Worm (Caenorhabditis elegans) whole organism, L2 larva: ENCODE results near the gene dhs-18.
A peak's percentile ranks its signal among the peaks of the same experiment; 100 is the strongest.

ENCODE experiments used
- C34F6.9 ChIP-seq: fragments of 150-350 bp; optimal IDR thresholded peaks from 2 replicates; lab custom pipeline; 2014; ENCODE audit warnings: missing biosample characterization, missing genetic modification characterization
- F13H6.1 ChIP-seq: sonication (generic microtip); optimal IDR thresholded peaks from 2 replicates; lab custom pipeline; 2016; ENCODE audit warnings: missing genetic modification characterization, missing compliant biosample characterization
- R02D3.7 ChIP-seq: fragments of 150-350 bp; optimal IDR thresholded peaks from 2 replicates; lab custom pipeline; 2014; ENCODE audit warnings: missing biosample characterization, missing genetic modification characterization
- Y55F3AM.14 ChIP-seq: fragments of 200-800 bp; sonication (Bioruptor generic); optimal IDR thresholded peaks from 2 replicates; lab custom pipeline; 2018; ENCODE audit warnings: mild to moderate bottlenecking, missing genetic modification characterization, missing compliant biosample characterization
- ZK546.5 ChIP-seq: sonication (generic microtip); optimal IDR thresholded peaks from 2 replicates; lab custom pipeline; 2017; ENCODE audit warnings: missing biosample characterization, missing genetic modification characterization
- alr-1 ChIP-seq: fragments of 150-350 bp; optimal IDR thresholded peaks from 2 replicates; lab custom pipeline; 2014; ENCODE audit warnings: missing biosample characterization, missing genetic modification characterization
- aly-2 ChIP-seq: fragments of 150-350 bp; optimal IDR thresholded peaks from 2 replicates; lab custom pipeline; 2014; ENCODE audit warnings: missing biosample characterization, missing genetic modification characterization
- ama-1 ChIP-seq: fragments of 150-350 bp; optimal IDR thresholded peaks from 2 replicates; lab custom pipeline; 2018; ENCODE audit warnings: inconsistent platforms
- blmp-1 ChIP-seq: sonication (generic microtip); optimal IDR thresholded peaks from 2 replicates; lab custom pipeline; 2017; ENCODE audit warnings: missing genetic modification characterization, mild to moderate bottlenecking, missing compliant biosample characterization, antibody characterized with exemption, moderate library complexity; ENCODE audit not compliant: insufficient read depth
- ceh-16 ChIP-seq: fragments of 150-350 bp; optimal IDR thresholded peaks from 2 replicates; lab custom pipeline; 2014; ENCODE audit warnings: missing biosample characterization, missing genetic modification characterization
- ceh-82 ChIP-seq: fragments of 150-350 bp; optimal IDR thresholded peaks from 2 replicates; lab custom pipeline; 2014; ENCODE audit warnings: missing biosample characterization, missing genetic modification characterization
- crh-2 ChIP-seq: sonication (generic microtip); optimal IDR thresholded peaks from 2 replicates; lab custom pipeline; 2017; ENCODE audit warnings: missing biosample characterization, missing genetic modification characterization
- fos-1 ChIP-seq: fragments of 150-350 bp; optimal IDR thresholded peaks from 2 replicates; lab custom pipeline; 2014; ENCODE audit warnings: missing biosample characterization, missing genetic modification characterization
- gmeb-1 ChIP-seq: fragments of 150-350 bp; optimal IDR thresholded peaks from 2 replicates; lab custom pipeline; 2014; ENCODE audit warnings: missing biosample characterization, missing genetic modification characterization
- lsy-2 ChIP-seq, 2 experiments: fragments of 150-350 bp in 1 of 2; sonication (generic microtip) in 1 of 2; optimal IDR thresholded peaks; 2 replicates each; lab custom pipeline; 2014 to 2017; ENCODE audit warnings: missing biosample characterization in 2 of 2, missing genetic modification characterization in 2 of 2
- mbf-1 ChIP-seq: sonication (generic microtip); optimal IDR thresholded peaks from 2 replicates; lab custom pipeline; 2017; ENCODE audit warnings: missing biosample characterization, missing genetic modification characterization
- mdl-1 ChIP-seq, 2 experiments: fragments of 150-350 bp in 1 of 2; sonication (generic microtip) in 1 of 2; optimal IDR thresholded peaks; 2 replicates each; lab custom pipeline; 2017; ENCODE audit warnings: missing biosample characterization in 2 of 2, missing genetic modification characterization in 2 of 2
- nhr-10 ChIP-seq: sonication (generic microtip); optimal IDR thresholded peaks from 2 replicates; lab custom pipeline; 2017; ENCODE audit warnings: missing biosample characterization, missing genetic modification characterization
- nhr-12 ChIP-seq: fragments of 150-350 bp; optimal IDR thresholded peaks from 2 replicates; lab custom pipeline; 2014; ENCODE audit warnings: missing biosample characterization, missing genetic modification characterization
- nhr-129 ChIP-seq: fragments of 150-350 bp; optimal IDR thresholded peaks from 2 replicates; lab custom pipeline; 2014; ENCODE audit warnings: missing biosample characterization, missing genetic modification characterization
- nhr-21 ChIP-seq: fragments of 150-350 bp; optimal IDR thresholded peaks from 2 replicates; lab custom pipeline; 2014; ENCODE audit warnings: missing biosample characterization, missing genetic modification characterization
- nhr-23 ChIP-seq: fragments of 150-350 bp; optimal IDR thresholded peaks from 2 replicates; lab custom pipeline; 2014; ENCODE audit warnings: missing biosample characterization, missing genetic modification reagents, missing genetic modification characterization
- nhr-237 ChIP-seq: fragments of 150-350 bp; optimal IDR thresholded peaks from 2 replicates; lab custom pipeline; 2014; ENCODE audit warnings: missing biosample characterization, missing genetic modification characterization
- nhr-25 ChIP-seq: fragments of 150-350 bp; sonication (generic microtip); optimal IDR thresholded peaks from 3 replicates; lab custom pipeline; 2014; ENCODE audit warnings: missing biosample characterization, missing genetic modification characterization
- nhr-6 ChIP-seq: fragments of 150-350 bp; optimal IDR thresholded peaks from 2 replicates; lab custom pipeline; 2014; ENCODE audit warnings: missing biosample characterization, missing genetic modification characterization
- nhr-77 ChIP-seq: fragments of 150-350 bp; optimal IDR thresholded peaks from 2 replicates; lab custom pipeline; 2014; ENCODE audit warnings: missing biosample characterization, missing genetic modification characterization
- peb-1 ChIP-seq: fragments of 150-350 bp; optimal IDR thresholded peaks from 2 replicates; lab custom pipeline; 2014; ENCODE audit warnings: missing biosample characterization, missing genetic modification characterization
- sem-4 ChIP-seq: fragments of 150-350 bp; optimal IDR thresholded peaks from 2 replicates; lab custom pipeline; 2014; ENCODE audit warnings: missing biosample characterization, missing genetic modification reagents, missing genetic modification characterization
- skn-1 ChIP-seq: sonication (generic microtip); optimal IDR thresholded peaks from 2 replicates; lab custom pipeline; 2017; ENCODE audit warnings: missing biosample characterization, missing genetic modification characterization
- sma-3 ChIP-seq: sonication (generic microtip); optimal IDR thresholded peaks from 2 replicates; lab custom pipeline; 2016; ENCODE audit warnings: missing genetic modification reagents, missing genetic modification characterization, missing compliant biosample characterization
- sma-9 ChIP-seq, 2 experiments: fragments of 150-350 bp in 1 of 2; sonication (generic microtip) in 1 of 2; optimal IDR thresholded peaks; 2 replicates each; lab custom pipeline; 2014 to 2016; ENCODE audit warnings: missing genetic modification characterization in 2 of 2, mild to moderate bottlenecking in 1 of 2, missing biosample characterization in 1 of 2, missing compliant biosample characterization in 1 of 2, missing genetic modification reagents in 1 of 2, moderate library complexity in 1 of 2
- snpc-4 ChIP-seq: fragments of 150-350 bp; optimal IDR thresholded peaks from 2 replicates; lab custom pipeline; 2014; ENCODE audit warnings: missing biosample characterization, missing genetic modification characterization
- unc-55 ChIP-seq: fragments of 150-350 bp; sonication (generic microtip); optimal IDR thresholded peaks from 3 replicates; lab custom pipeline; 2014; ENCODE audit warnings: missing biosample characterization, missing genetic modification reagents, missing genetic modification characterization
- zag-1 ChIP-seq: fragments of 150-350 bp; optimal IDR thresholded peaks from 2 replicates; lab custom pipeline; 2014; ENCODE audit warnings: missing biosample characterization, missing genetic modification characterization
- ztf-1 ChIP-seq: fragments of 200-800 bp; sonication (Bioruptor generic); conservative IDR thresholded peaks from 2 replicates; pipeline ENCODE4 v1.3.6; 2022; ENCODE audit warnings: missing genetic modification characterization, missing compliant biosample characterization
- ztf-11 ChIP-seq: sonication (generic microtip); optimal IDR thresholded peaks from 2 replicates; lab custom pipeline; 2017; ENCODE audit warnings: missing biosample characterization, missing genetic modification characterization
- ztf-4 ChIP-seq: fragments of 150-350 bp; optimal IDR thresholded peaks from 2 replicates; lab custom pipeline; 2014; ENCODE audit warnings: missing biosample characterization, missing genetic modification characterization

Gene dhs-18

ce11 chrV:11046730-11047129, at the start of gene dhs-18:
Gene dhs-18 (minus strand): TSS chrV:11046833.
- TF ChIP-seq Y55F3AM.14 (GFP tag; lab: Kevin White, UChicago), result no peak
- TF ChIP-seq alr-1, result no peak
- no peak for TF ChIP-seq nhr-129 (tag; lab: Kevin White, UChicago)
- peak; percentile 26 for TF ChIP-seq crh-2 (tag; lab: Kevin White, UChicago)
- no peak for TF ChIP-seq aly-2 (tag; lab: Kevin White, UChicago)
- TF ChIP-seq blmp-1 (tag; lab: Kevin White, UChicago), result no peak
- peak; percentile 30 for TF ChIP-seq sma-9 (GFP tag; optimal IDR thresholded peaks at IDR 0.05; lab: Kevin White, UChicago)
- no peak for TF ChIP-seq sma-9 (tag; optimal IDR thresholded peaks at IDR 0.05; lab: Kevin White, UChicago)
- TF ChIP-seq ztf-4 (tag; lab: Kevin White, UChicago), result no peak

ce11 chrV:11095873-11096272, 49.2 kb upstream of the dhs-18 start, which contains the start of gene Y42A5A.3:
Gene Y42A5A.3 (minus strand): TSS chrV:11095973.
- TF ChIP-seq ama-1 (lab: Kevin White, UChicago), result no peak
- no peak for TF ChIP-seq crh-2 (tag; lab: Kevin White, UChicago)
- TF ChIP-seq lsy-2 (tag; optimal IDR thresholded peaks at IDR 0.05; lab: Kevin White, UChicago), result no peak
- no peak for TF ChIP-seq skn-1

ce11 chrV:11094698-11095097, 48.1 kb upstream of the dhs-18 start:
- TF ChIP-seq R02D3.7 (tag; lab: Kevin White, UChicago), result no peak
- TF ChIP-seq sma-9 (GFP tag; optimal IDR thresholded peaks at IDR 0.05; lab: Kevin White, UChicago), result peak; percentile 28
- TF ChIP-seq sma-9 (tag; optimal IDR thresholded peaks at IDR 0.05; lab: Kevin White, UChicago), result no peak
- peak; percentile 2 for TF ChIP-seq nhr-129 (tag; lab: Kevin White, UChicago)
- TF ChIP-seq blmp-1 (tag; lab: Kevin White, UChicago), result peak; percentile 70
- TF ChIP-seq Y55F3AM.14 (GFP tag; lab: Kevin White, UChicago), result no peak
- peak; percentile 84 for TF ChIP-seq nhr-25 (tag; lab: Kevin White, UChicago)
- no peak for TF ChIP-seq fos-1 (tag; lab: Kevin White, UChicago)
- no peak for TF ChIP-seq nhr-10 (tag; lab: Kevin White, UChicago)
- TF ChIP-seq F13H6.1, result no peak

- TF ChIP-seq peb-1 (tag; lab: Kevin White, UChicago) (no peak), nhr-12 (tag; lab: Kevin White, UChicago) (no peak), mdl-1 (tag; optimal IDR thresholded peaks at IDR 0.05; lab: Kevin White, UChicago) (no peak), blmp-1 (tag; lab: Kevin White, UChicago) (peak; percentile 55), ceh-16 (tag; lab: Kevin White, UChicago) (no peak)
Observed at ce11 chrV:11093163-11094091, 46.8 kb upstream of the dhs-18 start, which contains the start of gene lact-8. Gene lact-8 (minus strand): TSS chrV:11093607.

- TF ChIP-seq nhr-25 (tag; lab: Kevin White, UChicago), result peak; percentile 49
- TF ChIP-seq ztf-1, result no peak
Observed at ce11 chrV:11087519-11087998, 40.9 kb upstream of the dhs-18 start, which contains the start of gene Y42A5A.1. Gene Y42A5A.1 (plus strand): TSS chrV:11087948.

- TF ChIP-seq ZK546.5 (tag; lab: Kevin White, UChicago) (no peak), fos-1 (tag; lab: Kevin White, UChicago) (peak; percentile 4), nhr-237 (no peak), nhr-25 (tag; lab: Kevin White, UChicago) (no peak), sma-9 (GFP tag; optimal IDR thresholded peaks at IDR 0.05; lab: Kevin White, UChicago) (no peak), sma-9 (tag; optimal IDR thresholded peaks at IDR 0.05; lab: Kevin White, UChicago) (no peak), nhr-12 (tag; lab: Kevin White, UChicago) (no peak), nhr-10 (tag; lab: Kevin White, UChicago) (no peak), gmeb-1 (peak; percentile 2), skn-1 (no peak), nhr-77 (tag; lab: Kevin White, UChicago) (no peak), C34F6.9 (tag; lab: Kevin White, UChicago) (no peak), aly-2 (tag; lab: Kevin White, UChicago) (no peak), nhr-21 (no peak), unc-55 (GFP tag; lab: Kevin White, UChicago) (no peak), nhr-129 (tag; lab: Kevin White, UChicago) (no peak), ztf-11 (tag; lab: Kevin White, UChicago) (no peak), zag-1 (tag; lab: Kevin White, UChicago) (no peak), mbf-1 (tag; lab: Kevin White, UChicago) (no peak), snpc-4 (tag; lab: Kevin White, UChicago) (no peak), Y55F3AM.14 (GFP tag; lab: Kevin White, UChicago) (no peak), sma-3 (peak; percentile 6), ceh-82 (tag; lab: Kevin White, UChicago) (no peak), nhr-23 (no peak), sem-4 (no peak), blmp-1 (tag; lab: Kevin White, UChicago) (peak; percentile 46), nhr-6 (no peak)
Observed at ce11 chrV:11087119-11087518, 40.5 kb upstream of the dhs-18 start.
